Worm (Caenorhabditis elegans): ENCODE results near the gene srh-89.

The srh-89 gene

DNA sequence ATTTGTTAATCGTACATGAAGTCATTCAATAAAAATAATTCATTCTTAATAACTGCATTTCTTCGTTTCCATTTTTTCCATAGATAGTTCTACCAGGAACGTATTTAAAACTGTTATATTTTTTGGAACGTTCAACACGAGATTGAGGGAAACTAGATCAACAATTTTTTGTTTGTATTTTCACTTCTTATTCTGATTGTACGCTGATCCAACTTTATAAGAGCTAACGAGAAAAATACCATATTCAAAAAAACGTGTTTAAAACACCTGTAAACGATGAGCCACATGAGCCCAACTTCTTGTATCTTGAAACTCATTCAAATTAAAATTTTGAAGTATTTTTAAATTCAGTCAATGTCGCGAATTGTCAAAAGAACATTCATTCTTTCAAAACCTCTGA lies 48.0 kb downstream of the srh-89 start:
- no peak for TF ChIP-seq hlh-11 (tag; optimal IDR thresholded peaks at IDR 0.05)
- TF ChIP-seq nhr-102 (tag; optimal IDR thresholded peaks at IDR 0.05) = peak; percentile 5
- TF ChIP-seq T20F7.1 (GFP tag; optimal IDR thresholded peaks at IDR 0.05) = peak; percentile 14
- peak; percentile 89 for TF ChIP-seq aha-1 (tag)

DNA sequence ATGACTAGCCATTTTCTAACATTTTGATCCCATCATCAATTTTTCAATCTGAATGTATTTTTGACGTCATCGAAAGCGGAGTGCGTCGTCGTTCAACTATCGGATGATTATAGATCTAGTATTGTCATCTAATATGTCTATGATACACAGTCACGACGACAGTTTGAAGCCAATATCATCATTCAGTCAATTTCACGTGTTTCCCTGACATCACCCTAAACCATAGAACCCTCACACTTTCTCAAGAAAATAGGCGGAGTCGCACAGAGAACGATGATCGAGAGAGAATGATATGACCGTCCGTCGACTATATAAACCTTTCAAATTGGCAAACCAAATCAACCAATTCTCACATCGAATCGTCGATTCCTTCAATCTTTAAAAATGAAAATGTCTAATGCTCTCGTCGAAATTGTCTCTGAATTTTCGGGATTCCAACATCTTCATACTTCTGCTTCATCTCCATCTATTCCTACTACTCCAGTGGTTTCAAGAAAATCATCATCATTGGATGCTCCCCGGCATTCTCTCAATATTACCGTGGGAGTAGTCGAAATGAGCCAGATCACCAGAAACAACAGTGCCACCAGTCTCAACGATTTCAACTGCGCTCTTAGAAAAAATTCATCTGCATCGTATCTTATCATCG lies 48.7 kb downstream of the srh-89 start, which contains the start of gene F18E3.13:
Gene F18E3.13 (plus strand): TSS at position 385 of the 649 bp plus-strand sequence.
- TF ChIP-seq pha-4 (GFP tag; IDR thresholded peaks at IDR 0.05) (no peak), pha-4 (tag; optimal IDR thresholded peaks at IDR 0.05) (no peak), cey-2 (tag; optimal IDR thresholded peaks at IDR 0.05; ENCODE audit: borderline replicate concordance, insufficient read depth) (peak; percentile 50), daf-19 (GFP tag; conservative IDR thresholded peaks at IDR 0.05) (no peak), unc-130 (GFP tag; optimal IDR thresholded peaks at IDR 0.05) (no peak), Y75B8A.6 (GFP tag; IDR thresholded peaks at IDR 0.05) (no peak), dmd-8 (GFP tag; IDR thresholded peaks at IDR 0.05) (no peak), hlh-11 (tag; optimal IDR thresholded peaks at IDR 0.05) (peak; percentile 84), vab-7 (GFP tag; IDR thresholded peaks at IDR 0.05) (no peak), jun-1 (tag; optimal IDR thresholded peaks at IDR 0.05) (no peak), ctbp-1 (GFP tag; IDR thresholded peaks at IDR 0.05) (no peak), skn-1 (tag; optimal IDR thresholded peaks at IDR 0.05) (no peak), nhr-77 (tag; optimal IDR thresholded peaks at IDR 0.05) (no peak), snpc-4 (tag; optimal IDR thresholded peaks at IDR 0.05) (no peak), unc-39 (tag; optimal IDR thresholded peaks at IDR 0.05) (no peak), hmg-1.1 (GFP tag; IDR thresholded peaks at IDR 0.05) (no peak), lir-3 (tag; optimal IDR thresholded peaks at IDR 0.05) (no peak), dve-1 (tag; optimal IDR thresholded peaks at IDR 0.05; ENCODE audit: insufficient read depth) (no peak), daf-12 (tag; optimal IDR thresholded peaks at IDR 0.05) (no peak), snpc-1.2 (GFP tag; IDR thresholded peaks at IDR 0.05) (no peak), hif-1 (tag; optimal IDR thresholded peaks at IDR 0.05) (peak; percentile 19 to 60), mxl-3 (GFP tag; optimal IDR thresholded peaks at IDR 0.05) (peak; percentile 72), ceh-28 (tag; optimal IDR thresholded peaks at IDR 0.05) (no peak), pqm-1 (tag; optimal IDR thresholded peaks at IDR 0.05) (no peak), attf-4 (tag; optimal IDR thresholded peaks at IDR 0.05) (no peak), fos-1 (tag; optimal IDR thresholded peaks at IDR 0.05) (no peak), tag-97 (GFP tag; IDR thresholded peaks at IDR 0.05) (no peak), lin-29 (GFP tag; IDR thresholded peaks at IDR 0.05) (no peak), dmd-6 (GFP tag; IDR thresholded peaks at IDR 0.05) (peak; percentile 64), arid-1 (GFP tag; conservative IDR thresholded peaks at IDR 0.05) (no peak), daf-8 (GFP tag; IDR thresholded peaks at IDR 0.05) (no peak), ztf-11 (tag; optimal IDR thresholded peaks at IDR 0.05) (no peak), nhr-76 (tag; optimal IDR thresholded peaks at IDR 0.05) (no peak), saeg-2 (GFP tag; IDR thresholded peaks at IDR 0.05) (no peak), lin-15B (tag; optimal IDR thresholded peaks at IDR 0.05) (no peak), ceh-62 (tag; optimal IDR thresholded peaks at IDR 0.05) (no peak), ces-1 (GFP tag; optimal IDR thresholded peaks at IDR 0.05) (no peak), spr-1 (tag; optimal IDR thresholded peaks at IDR 0.05) (no peak), dpl-1 (GFP tag; optimal IDR thresholded peaks at IDR 0.05) (peak; percentile 9), F10B5.3 (tag; optimal IDR thresholded peaks at IDR 0.05) (no peak), nhr-6 (tag; optimal IDR thresholded peaks at IDR 0.05) (no peak), ceh-82 (tag; optimal IDR thresholded peaks at IDR 0.05) (no peak), T26A8.4 (GFP tag; IDR thresholded peaks at IDR 0.05) (peak; percentile 45; the same call in 1 of the 2 replicates), egl-27 (tag; optimal IDR thresholded peaks at IDR 0.05) (no peak), ceh-20 (GFP tag; IDR thresholded peaks at IDR 0.05) (no peak; the same call in 1 of the 2 replicates), ZK337.2 (GFP tag; IDR thresholded peaks at IDR 0.05) (no peak), nhr-237 (tag; optimal IDR thresholded peaks at IDR 0.05) (no peak), Y5F2A.4 (GFP tag; optimal IDR thresholded peaks at IDR 0.05) (no peak)
